Fruit fly (Drosophila melanogaster): Measurements from ENCODE around the gene CG32228.
A peak's percentile ranks its signal among the peaks of the same experiment; 100 is the strongest.

The CG32228 gene

DNA sequence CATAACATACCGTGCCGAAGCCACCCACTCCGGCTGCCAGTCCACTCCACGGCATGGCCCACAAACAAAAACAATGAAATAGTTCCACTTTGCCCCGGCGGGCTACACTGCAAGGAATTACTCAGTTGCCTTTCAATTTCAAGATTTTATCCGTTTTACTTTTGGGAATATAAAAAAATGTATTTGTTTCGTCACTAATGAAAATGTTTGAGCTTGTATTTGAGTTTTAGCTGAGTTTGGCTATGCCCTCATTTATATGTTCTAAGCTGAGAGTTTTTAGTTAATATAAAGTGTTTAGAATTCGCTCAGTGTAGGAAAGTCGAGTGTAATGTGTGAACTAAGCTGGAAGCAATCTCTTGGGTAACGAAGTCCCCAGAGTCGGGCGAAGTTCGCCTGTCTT is 11.0 kb downstream of the CG32228 start (continued):
- TF ChIP-seq CG12155 (GFP tag; optimal IDR thresholded peaks at IDR 0.05): no peak
- TF ChIP-seq fd96Cb (tag; optimal IDR thresholded peaks at IDR 0.05): peak; percentile 45
- TF ChIP-seq emc (GFP tag; optimal IDR thresholded peaks at IDR 0.05): peak; percentile 18
- no peak for TF ChIP-seq CG16863 (GFP tag; optimal IDR thresholded peaks at IDR 0.05)
- TF ChIP-seq CG1603 (tag; optimal IDR thresholded peaks at IDR 0.05): peak; percentile 45
- peak; percentile 54 for TF ChIP-seq sob (GFP tag; IDR thresholded peaks at IDR 0.05)
- TF ChIP-seq az2 (GFP tag; optimal IDR thresholded peaks at IDR 0.05): peak; percentile 0
- peak; percentile 20 for TF ChIP-seq en (GFP tag; optimal IDR thresholded peaks at IDR 0.05)
- TF ChIP-seq stc (GFP tag; IDR thresholded peaks at IDR 0.05): peak; percentile 50; the same call in 1 of the 2 replicates
- peak; percentile 18 for TF ChIP-seq Side (GFP tag; optimal IDR thresholded peaks at IDR 0.05)
- peak; percentile 23 for TF ChIP-seq CG10543 (GFP tag; optimal IDR thresholded peaks at IDR 0.05)
- peak; percentile 8 to 66 for TF ChIP-seq Hr51 (GFP tag; optimal IDR thresholded peaks at IDR 0.05)
- peak; percentile 43; the same call in 1 of the 2 replicates for TF ChIP-seq CG31441 (GFP tag; IDR thresholded peaks at IDR 0.05)
- TF ChIP-seq CG9609 (GFP tag; optimal IDR thresholded peaks at IDR 0.05): peak; percentile 48
- peak; percentile 69 for TF ChIP-seq CG7556 (GFP tag; optimal IDR thresholded peaks at IDR 0.05)
- TF ChIP-seq Dbx (GFP tag; IDR thresholded peaks at IDR 0.05): no peak
- no peak for TF ChIP-seq hkb (optimal IDR thresholded peaks at IDR 0.05)
- peak; percentile 69; the same call in 1 of the 2 replicates for TF ChIP-seq hkb (GFP tag; IDR thresholded peaks at IDR 0.05)
- no peak for TF ChIP-seq gro (GFP tag; optimal IDR thresholded peaks at IDR 0.05)
- TF ChIP-seq disco-r (GFP tag; optimal IDR thresholded peaks at IDR 0.05): no peak
- peak; percentile 36 for TF ChIP-seq CG12071 (GFP tag; optimal IDR thresholded peaks at IDR 0.05)
- peak; percentile 20 for TF ChIP-seq org-1 (GFP tag; optimal IDR thresholded peaks at IDR 0.05)
- peak; percentile 60 for TF ChIP-seq CG2120 (GFP tag; optimal IDR thresholded peaks at IDR 0.05)
- peak; percentile 30 for TF ChIP-seq CG8924 (tag; optimal IDR thresholded peaks at IDR 0.05)
- no peak for TF ChIP-seq HLHmδ (GFP tag; optimal IDR thresholded peaks at IDR 0.05)
- TF ChIP-seq CG14710 (tag; optimal IDR thresholded peaks at IDR 0.05): peak; percentile 9
- TF ChIP-seq CG17612 (GFP tag; IDR thresholded peaks at IDR 0.05): no peak
- TF ChIP-seq slbo (GFP tag; IDR thresholded peaks at IDR 0.05): peak; percentile 55
- TF ChIP-seq CoRest (tag; optimal IDR thresholded peaks at IDR 0.05): peak; percentile 39
- TF ChIP-seq CG18476 (GFP tag; optimal IDR thresholded peaks at IDR 0.05): peak; percentile 37
- TF ChIP-seq pnt (GFP tag; optimal IDR thresholded peaks at IDR 0.05): peak; percentile 62
- peak; percentile 14 for TF ChIP-seq Dek (tag; optimal IDR thresholded peaks at IDR 0.05)
- peak; percentile 41; the same call in 1 of the 2 replicates for TF ChIP-seq sisA (GFP tag; IDR thresholded peaks at IDR 0.05)
- peak; percentile 65 for TF ChIP-seq row (GFP tag; IDR thresholded peaks at IDR 0.05)
- peak; percentile 27 for TF ChIP-seq zfh2 (GFP tag; optimal IDR thresholded peaks at IDR 0.05)
- no peak for TF ChIP-seq pan (optimal IDR thresholded peaks at IDR 0.05)
- peak in 1 of 2 experiments; percentile 65 for TF ChIP-seq pan (GFP tag; optimal IDR thresholded peaks at IDR 0.05 in 1 of 2, IDR thresholded peaks at IDR 0.05 in 1 of 2)
- no peak for TF ChIP-seq BEAF-32 (GFP tag; optimal IDR thresholded peaks at IDR 0.05)
- TF ChIP-seq insv (GFP tag; optimal IDR thresholded peaks at IDR 0.05): no peak
- TF ChIP-seq dysf (GFP tag; IDR thresholded peaks at IDR 0.05): peak; percentile 60
- peak; percentile 36; the same call in 1 of the 2 replicates for TF ChIP-seq CG14014 (GFP tag; IDR thresholded peaks at IDR 0.05)
- no peak for TF ChIP-seq psq (GFP tag; optimal IDR thresholded peaks at IDR 0.05)
- TF ChIP-seq tgo (GFP tag; IDR thresholded peaks at IDR 0.05): peak; percentile 53; the same call in 2 of the 3 replicates
- peak; percentile 17 for TF ChIP-seq tap (tag; optimal IDR thresholded peaks at IDR 0.05)
- peak; percentile 62 for TF ChIP-seq unpg (GFP tag; optimal IDR thresholded peaks at IDR 0.05)
- peak; percentile 12 for TF ChIP-seq nmo (GFP tag; optimal IDR thresholded peaks at IDR 0.05)
- TF ChIP-seq lmd (GFP tag; IDR thresholded peaks at IDR 0.05): peak; percentile 41; the same call in 1 of the 2 replicates
- TF ChIP-seq Rfx (GFP tag; IDR thresholded peaks at IDR 0.05): peak; percentile 52
- no peak for TF ChIP-seq al (GFP tag; IDR thresholded peaks at IDR 0.05)
- TF ChIP-seq CG13775 (GFP tag; optimal IDR thresholded peaks at IDR 0.05): peak; percentile 13
- TF ChIP-seq Bteb2 (GFP tag; optimal IDR thresholded peaks at IDR 0.05): no peak
- TF ChIP-seq CG6254 (GFP tag; optimal IDR thresholded peaks at IDR 0.05): peak; percentile 11
